Fruit fly (Drosophila melanogaster) whole organism, embryonic: ENCODE results near the gene spas.

Experiments
- Awh ChIP-seq: fragments of 200-800 bp; sonication (Bioruptor generic); IDR thresholded peaks from 2 replicates; pipeline ENCODE4, ENCODE4 v1.3.6; 2022; ENCODE audit warnings: missing biosample characterization, missing genetic modification characterization
- CG10147 ChIP-seq: fragments of 200-800 bp; sonication (Bioruptor generic); optimal IDR thresholded peaks from 2 replicates; lab custom pipeline; 2019; ENCODE audit warnings: missing biosample characterization, mild to moderate bottlenecking, missing genetic modification characterization, moderate library complexity
- CG10274 ChIP-seq: fragments of 200-800 bp; sonication (Bioruptor generic); optimal IDR thresholded peaks from 3 replicates; lab custom pipeline; 2017; ENCODE audit warnings: missing biosample characterization, mild to moderate bottlenecking, missing genetic modification characterization
- CG11504 ChIP-seq: fragments of 200-800 bp; sonication (Bioruptor generic); optimal IDR thresholded peaks from 3 replicates; lab custom pipeline; 2019; ENCODE audit warnings: missing biosample characterization, mild to moderate bottlenecking, missing genetic modification characterization, moderate library complexity
- CG13123 ChIP-seq: fragments of 200-800 bp; sonication (Bioruptor generic); optimal IDR thresholded peaks from 2 replicates; lab custom pipeline; 2016; ENCODE audit warnings: missing biosample characterization, missing genetic modification characterization
- CG13296 ChIP-seq: fragments of 200-800 bp; sonication (Bioruptor generic); optimal IDR thresholded peaks from 3 replicates; lab custom pipeline; 2018; ENCODE audit warnings: missing biosample characterization, mild to moderate bottlenecking, missing genetic modification characterization
- CG13624 ChIP-seq: fragments of 200-800 bp; sonication (Bioruptor generic); optimal IDR thresholded peaks from 2 replicates; lab custom pipeline; 2016; ENCODE audit warnings: missing biosample characterization, missing genetic modification characterization
- CG14014 ChIP-seq: fragments of 200-800 bp; sonication (Bioruptor generic); IDR thresholded peaks from 2 replicates; pipeline ENCODE4 v1.3.6; 2022; ENCODE audit warnings: missing biosample characterization, missing genetic modification characterization
- CG14441 ChIP-seq: fragments of 200-800 bp; sonication (Bioruptor generic); IDR thresholded peaks from 2 replicates; pipeline ENCODE4 v1.3.6; 2022; ENCODE audit warnings: missing biosample characterization, missing genetic modification characterization
- CG15073 ChIP-seq: fragments of 200-800 bp; sonication (Bioruptor generic); optimal IDR thresholded peaks from 2 replicates; lab custom pipeline; 2016; ENCODE audit warnings: missing biosample characterization, missing genetic modification characterization
- CG15514 ChIP-seq: fragments of 200-800 bp; sonication (Bioruptor generic); optimal IDR thresholded peaks from 3 replicates; lab custom pipeline; 2017; ENCODE audit warnings: missing biosample characterization, missing genetic modification characterization, mild to moderate bottlenecking, moderate library complexity, missing genetic modification reagents
- CG17186 ChIP-seq: fragments of 200-800 bp; sonication (Bioruptor generic); optimal IDR thresholded peaks from 3 replicates; lab custom pipeline; 2017; ENCODE audit warnings: missing biosample characterization, missing genetic modification reagents, missing genetic modification characterization
- CG18599 ChIP-seq: fragments of 200-800 bp; sonication (Bioruptor generic); optimal IDR thresholded peaks from 3 replicates; lab custom pipeline; 2017; ENCODE audit warnings: missing biosample characterization, missing genetic modification characterization, mild to moderate bottlenecking, moderate library complexity, missing genetic modification reagents
- CG2712 ChIP-seq: fragments of 200-800 bp; optimal IDR thresholded peaks from 3 replicates; lab custom pipeline; 2019; ENCODE audit warnings: missing biosample characterization, mild to moderate bottlenecking, missing genetic modification characterization, moderate library complexity
- CG30020 ChIP-seq: fragments of 200-800 bp; optimal IDR thresholded peaks from 2 replicates; lab custom pipeline; 2019; ENCODE audit warnings: missing biosample characterization, mild to moderate bottlenecking, missing genetic modification characterization, moderate library complexity
- CG32532 ChIP-seq: fragments of 200-800 bp; sonication (Bioruptor generic); IDR thresholded peaks from 2 replicates; pipeline ENCODE4 v1.3.6; 2022; ENCODE audit warnings: missing biosample characterization, missing genetic modification characterization
- CG3995 ChIP-seq: fragments of 200-800 bp; sonication (Bioruptor generic); optimal IDR thresholded peaks from 3 replicates; lab custom pipeline; 2016; ENCODE audit warnings: missing biosample characterization, missing genetic modification characterization
- CG4707 ChIP-seq: fragments of 200-800 bp; sonication (Bioruptor generic); optimal IDR thresholded peaks from 2 replicates; lab custom pipeline; 2018; ENCODE audit warnings: missing biosample characterization, mild to moderate bottlenecking, missing genetic modification characterization, moderate library complexity
- CG4820 ChIP-seq: fragments of 200-800 bp; sonication (Bioruptor generic); optimal IDR thresholded peaks from 3 replicates; lab custom pipeline; 2016; ENCODE audit warnings: missing biosample characterization, missing genetic modification characterization
- CG8089 ChIP-seq: fragments of 200-800 bp; sonication (Bioruptor generic); optimal IDR thresholded peaks from 3 replicates; lab custom pipeline; 2016; ENCODE audit warnings: missing biosample characterization, missing genetic modification characterization
- Dp ChIP-seq: fragments of 200-800 bp; sonication (Bioruptor generic); optimal IDR thresholded peaks from 2 replicates; lab custom pipeline; 2018; ENCODE audit warnings: missing biosample characterization, mild to moderate bottlenecking, missing genetic modification characterization, moderate library complexity
- Drgx ChIP-seq: fragments of 200-800 bp; sonication (Bioruptor generic); IDR thresholded peaks from 2 replicates; pipeline ENCODE4 v1.3.6; 2022; ENCODE audit warnings: missing biosample characterization, missing genetic modification characterization
- Elba2 ChIP-seq: fragments of 200-800 bp; sonication (Bioruptor generic); optimal IDR thresholded peaks from 3 replicates; lab custom pipeline; 2016; ENCODE audit warnings: missing biosample characterization, missing genetic modification characterization
- Fer1 ChIP-seq: fragments of 200-800 bp; sonication (Bioruptor generic); optimal IDR thresholded peaks from 2 replicates; lab custom pipeline; 2017; ENCODE audit warnings: missing biosample characterization, mild to moderate bottlenecking, missing genetic modification characterization
- Hsf ChIP-seq: fragments of 200-800 bp; sonication (Bioruptor generic); optimal IDR thresholded peaks from 3 replicates; lab custom pipeline; 2016; ENCODE audit warnings: missing biosample characterization, missing genetic modification characterization
- Lim3 ChIP-seq: fragments of 200-800 bp; sonication (Bioruptor generic); IDR thresholded peaks from 2 replicates; pipeline ENCODE4 v1.3.6; 2022; ENCODE audit warnings: missing biosample characterization, missing genetic modification characterization
- Optix ChIP-seq: fragments of 200-800 bp; sonication (Bioruptor generic); IDR thresholded peaks from 3 replicates; pipeline ENCODE4 v1.3.6; 2022; ENCODE audit warnings: missing biosample characterization, missing genetic modification characterization
- Rfx ChIP-seq: fragments of 200-800 bp; sonication (Bioruptor generic); IDR thresholded peaks from 2 replicates; pipeline ENCODE4 v1.3.6; 2022; ENCODE audit warnings: missing biosample characterization, missing genetic modification characterization
- Usf ChIP-seq: fragments of 200-800 bp; sonication (Bioruptor generic); optimal IDR thresholded peaks from 2 replicates; lab custom pipeline; 2017; ENCODE audit warnings: missing genotype, missing biosample characterization, missing genetic modification characterization
- Vsx1 ChIP-seq: fragments of 200-800 bp; sonication (Bioruptor generic); optimal IDR thresholded peaks from 2 replicates; lab custom pipeline; 2017; ENCODE audit warnings: missing biosample characterization, mild to moderate bottlenecking, missing genetic modification characterization, missing genetic modification reagents
- aop ChIP-seq: fragments of 200-800 bp; sonication (Bioruptor generic); IDR thresholded peaks from 2 replicates; pipeline ENCODE4 v1.3.6; 2022; ENCODE audit warnings: missing biosample characterization, missing genetic modification characterization
- da ChIP-seq: fragments of 200-800 bp; sonication (Bioruptor generic); optimal IDR thresholded peaks from 2 replicates; lab custom pipeline; 2016; ENCODE audit warnings: missing biosample characterization, missing genetic modification characterization
- eve ChIP-seq, 2 experiments: fragments of >200 bp; optimal IDR thresholded peaks; 2 replicates each; lab custom pipeline; 2017; ENCODE audit warnings: missing biosample characterization in 2 of 2, missing genetic modification characterization in 2 of 2
- ftz-f1 ChIP-seq: fragments of 200-800 bp; sonication (Bioruptor generic); optimal IDR thresholded peaks from 2 replicates; lab custom pipeline; 2016; ENCODE audit warnings: missing biosample characterization, missing genetic modification characterization
- grn ChIP-seq: fragments of 200-800 bp; sonication (Bioruptor generic); optimal IDR thresholded peaks from 3 replicates; lab custom pipeline; 2017; ENCODE audit warnings: missing biosample characterization, missing genetic modification characterization
- h ChIP-seq: fragments of >200 bp; optimal IDR thresholded peaks from 2 replicates; lab custom pipeline; 2017
- klu ChIP-seq: fragments of 200-800 bp; sonication (Bioruptor generic); IDR thresholded peaks from 2 replicates; pipeline ENCODE4 v1.3.6; 2022; ENCODE audit warnings: missing biosample characterization, missing genetic modification characterization
- kni ChIP-seq: fragments of 200-800 bp; sonication (Bioruptor generic); optimal IDR thresholded peaks from 3 replicates; lab custom pipeline; 2017; ENCODE audit warnings: mild to moderate bottlenecking, missing biosample characterization, missing genetic modification reagents, missing genetic modification characterization
- lbe ChIP-seq: fragments of 200-800 bp; sonication (Bioruptor generic); optimal IDR thresholded peaks from 2 replicates; lab custom pipeline; 2016; ENCODE audit warnings: missing biosample characterization, mild to moderate bottlenecking, missing genetic modification characterization
- otp ChIP-seq: fragments of 200-800 bp; sonication (Bioruptor generic); IDR thresholded peaks from 3 replicates; pipeline ENCODE4, ENCODE4 v1.3.6; 2022; ENCODE audit warnings: missing biosample characterization, missing genetic modification characterization
- pb ChIP-seq: fragments of 200-800 bp; sonication (Bioruptor generic); optimal IDR thresholded peaks from 3 replicates; lab custom pipeline; 2016; ENCODE audit warnings: missing biosample characterization, missing genetic modification characterization
- pfk ChIP-seq: fragments of 200-800 bp; sonication (Bioruptor generic); optimal IDR thresholded peaks from 2 replicates; lab custom pipeline; 2018; ENCODE audit warnings: missing biosample characterization, mild to moderate bottlenecking, missing genetic modification characterization, moderate library complexity
- psq ChIP-seq: fragments of 200-800 bp; sonication (Bioruptor generic); optimal IDR thresholded peaks from 2 replicates; lab custom pipeline; 2017; ENCODE audit warnings: missing biosample characterization, missing genetic modification characterization
- ranshi ChIP-seq: fragments of 200-800 bp; sonication (Bioruptor generic); IDR thresholded peaks from 2 replicates; pipeline ENCODE4 v1.3.6; 2022; ENCODE audit warnings: missing biosample characterization, missing genetic modification characterization
- sens-2 ChIP-seq: fragments of 200-800 bp; sonication (Bioruptor generic); IDR thresholded peaks from 2 replicates; pipeline ENCODE4 v1.3.6; 2022; ENCODE audit warnings: missing biosample characterization, missing genetic modification characterization
- so ChIP-seq: fragments of 200-800 bp; sonication (Bioruptor generic); IDR thresholded peaks from 3 replicates; pipeline ENCODE4 v1.3.6; 2022; ENCODE audit warnings: missing biosample characterization, missing genetic modification characterization
- tgo ChIP-seq: fragments of 200-800 bp; sonication (Bioruptor generic); IDR thresholded peaks from 3 replicates; pipeline ENCODE4 v1.3.6; 2022; ENCODE audit warnings: missing biosample characterization, missing genetic modification characterization
- tna ChIP-seq: fragments of 200-800 bp; sonication (Bioruptor generic); IDR thresholded peaks from 2 replicates; pipeline ENCODE4 v1.3.6; 2022; ENCODE audit warnings: missing biosample characterization, missing genetic modification characterization; ENCODE audit not compliant: partially characterized antibody
- vnd ChIP-seq: fragments of 200-800 bp; sonication (Bioruptor generic); IDR thresholded peaks from 3 replicates; pipeline ENCODE4 v1.3.6; 2022; ENCODE audit warnings: missing biosample characterization, missing genetic modification characterization; ENCODE audit not compliant: partially characterized antibody

Gene spas

DNA sequence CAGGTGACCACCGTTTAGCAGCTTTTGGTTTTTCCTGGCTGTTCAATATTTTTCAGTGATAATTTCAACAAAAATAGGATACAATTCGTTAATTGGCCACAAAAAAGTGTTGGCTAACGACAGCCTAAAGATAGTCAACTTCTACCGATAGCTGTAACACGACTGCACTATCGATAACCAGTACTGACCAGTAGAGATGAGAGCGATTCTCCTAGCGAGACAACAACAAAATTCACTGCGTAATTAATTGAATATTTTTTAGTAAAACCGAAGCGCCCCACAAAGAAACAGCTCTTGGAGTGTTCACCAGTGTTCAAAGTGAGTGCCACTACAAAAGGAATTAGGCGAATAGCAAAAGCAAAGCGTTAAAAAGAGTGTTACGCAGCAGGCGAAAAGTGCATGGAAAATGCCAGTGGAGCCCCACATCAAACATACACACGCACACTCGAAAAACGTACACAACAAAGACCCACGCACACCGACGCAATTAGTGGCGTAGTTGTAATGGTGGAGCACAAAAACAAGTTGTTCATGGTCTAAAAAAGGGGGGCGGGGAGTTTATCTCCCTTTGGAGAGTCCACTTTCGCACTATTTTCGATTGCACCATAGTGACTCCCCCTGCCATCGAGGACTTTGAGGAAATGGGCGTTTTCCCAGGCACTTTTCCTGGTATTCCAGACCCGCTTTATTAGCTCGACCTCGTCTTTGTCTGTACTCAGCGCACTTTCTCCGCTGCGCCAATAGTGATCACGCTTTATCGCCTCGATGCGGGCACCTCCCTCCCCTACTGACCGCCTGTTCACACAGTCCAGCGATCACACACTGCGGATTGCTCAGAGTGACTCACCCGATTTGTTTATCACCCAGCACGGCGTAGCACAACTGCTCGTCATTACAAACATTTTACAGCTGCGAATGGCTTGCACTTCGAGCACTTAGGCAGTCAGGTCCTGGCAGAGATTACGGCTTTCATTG lies 44.9 kb upstream of the spas start, which contains the start of the genes Epp and Rab7 (continued):
- TF ChIP-seq CG13123 (GFP tag; lab: Kevin White, UChicago) = peak; percentile 3
- peak; percentile 78 for TF ChIP-seq tna (GFP tag; lab: Robert Waterston, UW)
- TF ChIP-seq Lim3 (GFP tag; lab: Robert Waterston, UW) = no peak
- no peak for TF ChIP-seq CG8089 (GFP tag; lab: Kevin White, UChicago)
- TF ChIP-seq CG18599 (GFP tag; lab: Kevin White, UChicago) = peak; percentile 41
- no peak for TF ChIP-seq Optix (GFP tag; lab: Robert Waterston, UW)
- no peak for TF ChIP-seq aop (GFP tag; lab: Robert Waterston, UW)
- TF ChIP-seq Rfx (GFP tag; lab: Robert Waterston, UW) = peak; percentile 81
- TF ChIP-seq CG17186 = peak; percentile 88
- peak; percentile 11 for TF ChIP-seq Dp (GFP tag; lab: Kevin White, UChicago)
- TF ChIP-seq eve (GFP tag; optimal IDR thresholded peaks at IDR 0.05; lab: Kevin White, UChicago) = no peak
- peak; percentile 15 for TF ChIP-seq CG4707 (GFP tag; lab: Kevin White, UChicago)
- no peak for TF ChIP-seq CG4820
- peak; percentile 18; the same call in 1 of the 3 replicates for TF ChIP-seq otp (GFP tag; lab: Robert Waterston, UW)
- peak; percentile 51 for TF ChIP-seq pb (GFP tag; lab: Kevin White, UChicago)
- peak; percentile 44 for TF ChIP-seq CG30020 (tag; lab: Kevin White, UChicago)
- no peak for TF ChIP-seq CG15073 (GFP tag; lab: Kevin White, UChicago)
- 0 out of 2 replicates have a peak, but pooled peaks have one; percentile 15 for TF ChIP-seq CG14014 (GFP tag; lab: Robert Waterston, UW)
- TF ChIP-seq da = no peak
- no peak for TF ChIP-seq h (lab: Kevin White, UChicago)
- peak; percentile 66 for TF ChIP-seq CG15514 (GFP tag; lab: Kevin White, UChicago)
- no peak for TF ChIP-seq CG11504 (tag; lab: Kevin White, UChicago)
- peak; percentile 91 for TF ChIP-seq vnd
- no peak for TF ChIP-seq tgo (GFP tag; lab: Robert Waterston, UW)
- peak; percentile 6 for TF ChIP-seq CG13296 (GFP tag; lab: Kevin White, UChicago)
- TF ChIP-seq psq (GFP tag; lab: Kevin White, UChicago) = no peak
- peak; percentile 2 for TF ChIP-seq pfk (GFP tag; lab: Kevin White, UChicago)
- TF ChIP-seq so (GFP tag; lab: Robert Waterston, UW) = no peak
- no peak; the same call in 1 of the 2 replicates for TF ChIP-seq Drgx (GFP tag; lab: Robert Waterston, UW)
- TF ChIP-seq CG32532 (GFP tag; lab: Robert Waterston, UW) = peak; percentile 29; the same call in 1 of the 2 replicates
- TF ChIP-seq CG14441 (GFP tag; lab: Robert Waterston, UW) = no peak
- TF ChIP-seq lbe (GFP tag; lab: Kevin White, UChicago) = peak; percentile 56
- peak; percentile 3 for TF ChIP-seq Fer1 (GFP tag; lab: Kevin White, UChicago)
- TF ChIP-seq ftz-f1 (GFP tag; lab: Kevin White, UChicago) = no peak
- TF ChIP-seq kni (GFP tag; lab: Kevin White, UChicago) = peak; percentile 44
- no peak for TF ChIP-seq klu (GFP tag; lab: Robert Waterston, UW)
- no peak for TF ChIP-seq sens-2 (GFP tag; lab: Robert Waterston, UW)
- no peak for TF ChIP-seq Awh (GFP tag; lab: Robert Waterston, UW)
- TF ChIP-seq ranshi = no peak
- TF ChIP-seq CG2712 (tag; lab: Kevin White, UChicago) = peak; percentile 43
- peak; percentile 5 for TF ChIP-seq CG10147 (GFP tag; lab: Kevin White, UChicago)
- TF ChIP-seq CG13624 (GFP tag; lab: Kevin White, UChicago) = peak; percentile 97
- TF ChIP-seq Usf (GFP tag; lab: Kevin White, UChicago) = no peak
- peak; percentile 53 for TF ChIP-seq CG3995 (GFP tag; lab: Kevin White, UChicago)
- TF ChIP-seq CG10274 (GFP tag; lab: Kevin White, UChicago) = no peak
- TF ChIP-seq Hsf (GFP tag; lab: Kevin White, UChicago) = peak; percentile 7
- peak; percentile 99 for TF ChIP-seq Vsx1 (GFP tag; lab: Kevin White, UChicago)
- TF ChIP-seq Elba2 = no peak
- peak; percentile 9 for TF ChIP-seq grn
